Worm (Caenorhabditis elegans): ENCODE measurements around the gene srz-63.

srz-63 gene

ce11 chrII:1329887-1330286 lies 51.4 kb downstream of the srz-63 start:
- TF ChIP-seq nhr-2 (tag; optimal IDR thresholded peaks at IDR 0.05), result no peak
- no peak for TF ChIP-seq lin-32 (GFP tag; optimal IDR thresholded peaks at IDR 0.05)
- no peak for TF ChIP-seq mep-1 (tag; optimal IDR thresholded peaks at IDR 0.05)
- TF ChIP-seq zip-8 (tag; optimal IDR thresholded peaks at IDR 0.05), result no peak
- TF ChIP-seq unc-120 (tag; optimal IDR thresholded peaks at IDR 0.05; ENCODE audit: poor library complexity, severe bottlenecking), result no peak

Data from whole organism, mixed stage, embryonic.